Fruit fly (Drosophila melanogaster) whole organism, wandering third instar larva: Measurements from ENCODE around the gene CG33700.

Source experiments
- CG32264 ChIP-seq: fragments of 200-800 bp; sonication (Bioruptor generic); optimal IDR thresholded peaks from 2 replicates; lab custom pipeline; 2016; ENCODE audit warnings: missing biosample characterization, missing genetic modification characterization
- CG9705 ChIP-seq: fragments of 200-800 bp; sonication (Bioruptor generic); optimal IDR thresholded peaks from 2 replicates; lab custom pipeline; 2018; ENCODE audit warnings: missing biosample characterization, mild to moderate bottlenecking, missing genetic modification characterization
- CrebA ChIP-seq: fragments of 200-800 bp; sonication (Bioruptor generic); optimal IDR thresholded peaks from 2 replicates; lab custom pipeline; 2016; ENCODE audit warnings: missing biosample characterization, mild to moderate bottlenecking, missing genetic modification characterization, borderline replicate concordance
- Dfd ChIP-seq: fragments of >200 bp; optimal IDR thresholded peaks from 2 replicates; lab custom pipeline; 2017; ENCODE audit warnings: missing biosample characterization, missing genetic modification characterization
- Dif ChIP-seq: fragments of 200-275, 200-300 bp; sonication (Bioruptor generic); optimal IDR thresholded peaks from 2 replicates; lab custom pipeline; 2018; ENCODE audit warnings: missing biosample characterization, missing genetic modification characterization; ENCODE audit not compliant: partially characterized antibody
- GATAd ChIP-seq: sonication (Bioruptor generic); optimal IDR thresholded peaks from 2 replicates; lab custom pipeline; 2016; ENCODE audit warnings: missing biosample characterization, missing genetic modification characterization
- HLH106 ChIP-seq: fragments of 200-800 bp; optimal IDR thresholded peaks from 3 replicates; lab custom pipeline; 2019; ENCODE audit warnings: missing biosample characterization, mild to moderate bottlenecking, missing genetic modification characterization, moderate library complexity
- Hr78 ChIP-seq: fragments of >200 bp; optimal IDR thresholded peaks from 2 replicates; lab custom pipeline; 2017; ENCODE audit warnings: missing biosample characterization, missing genetic modification characterization
- Mio ChIP-seq: sonication (Bioruptor generic); optimal IDR thresholded peaks from 2 replicates; lab custom pipeline; 2016; ENCODE audit warnings: missing biosample characterization, missing genetic modification characterization
- Myc ChIP-seq: fragments of >200 bp; optimal IDR thresholded peaks from 2 replicates; lab custom pipeline; 2017
- N ChIP-seq: fragments of >200 bp; optimal IDR thresholded peaks from 2 replicates; lab custom pipeline; 2018; ENCODE audit warnings: missing biosample characterization, missing external identifiers, missing genetic modification characterization
- OdsH ChIP-seq: fragments of 200-800 bp; sonication (Bioruptor generic); optimal IDR thresholded peaks from 2 replicates; lab custom pipeline; 2016; ENCODE audit warnings: missing biosample characterization, mild to moderate bottlenecking, missing genetic modification characterization
- Rel ChIP-seq, 2 experiments: fragments of 200-800 bp; sonication (Bioruptor generic) in 1 of 2; optimal IDR thresholded peaks; 2 replicates in 1 of 2; 3 replicates in 1 of 2; lab custom pipeline; 2016 to 2019; ENCODE audit warnings: mild to moderate bottlenecking in 2 of 2, missing biosample characterization in 2 of 2, missing genetic modification characterization in 2 of 2, moderate library complexity in 1 of 2
- Sp1 ChIP-seq: fragments of 200-800 bp; sonication (Bioruptor generic); optimal IDR thresholded peaks from 3 replicates; lab custom pipeline; 2019; ENCODE audit warnings: missing biosample characterization, mild to moderate bottlenecking, missing genetic modification characterization, moderate library complexity
- Vsx2 ChIP-seq: fragments of 200-300, 225-300 bp; sonication (Bioruptor generic); optimal IDR thresholded peaks from 2 replicates; lab custom pipeline; 2018; ENCODE audit warnings: missing biosample characterization, missing genetic modification characterization; ENCODE audit not compliant: partially characterized antibody
- br ChIP-seq: fragments of 200-800 bp; sonication (Bioruptor generic); optimal IDR thresholded peaks from 2 replicates; lab custom pipeline; 2016; ENCODE audit warnings: missing biosample characterization, missing genetic modification characterization
- brk ChIP-seq: fragments of 200-800 bp; sonication (Bioruptor generic); optimal IDR thresholded peaks from 2 replicates; lab custom pipeline; 2016; ENCODE audit warnings: missing biosample characterization, mild to moderate bottlenecking, missing genetic modification characterization
- dl ChIP-seq, 2 experiments: fragments of 175-275, 200-275 bp in 1 of 2; fragments of 200-275 bp in 1 of 2; sonication (Bioruptor generic); optimal IDR thresholded peaks; lab custom pipeline; 2018; ENCODE audit warnings: mild to moderate bottlenecking in 2 of 2, missing biosample characterization in 2 of 2, missing genetic modification characterization in 2 of 2, moderate library complexity in 2 of 2; ENCODE audit not compliant: partially characterized antibody in 2 of 2, insufficient read depth in 1 of 2
- dmrt93B ChIP-seq: fragments of 200-800 bp; sonication (Bioruptor generic); optimal IDR thresholded peaks from 2 replicates; lab custom pipeline; 2018; ENCODE audit warnings: missing biosample characterization, mild to moderate bottlenecking, missing genetic modification characterization
- dsf ChIP-seq: sonication (Bioruptor generic); optimal IDR thresholded peaks from 2 replicates; lab custom pipeline; 2016; ENCODE audit warnings: missing biosample characterization, missing genetic modification characterization, borderline replicate concordance
- ey ChIP-seq: fragments of 200-800 bp; sonication (Bioruptor generic); optimal IDR thresholded peaks from 2 replicates; lab custom pipeline; 2016; ENCODE audit warnings: missing biosample characterization, missing genetic modification characterization
- foxo ChIP-seq, 2 experiments: fragments of 200-800 bp; sonication (Bioruptor generic); optimal IDR thresholded peaks; 2 replicates in 1 of 2; 3 replicates in 1 of 2; lab custom pipeline; 2016 to 2017; ENCODE audit warnings: missing biosample characterization in 2 of 2, missing genetic modification characterization in 2 of 2
- fru ChIP-seq: fragments of 200-800 bp; sonication (Bioruptor generic); optimal IDR thresholded peaks from 3 replicates; lab custom pipeline; 2016; ENCODE audit warnings: missing biosample characterization, mild to moderate bottlenecking, missing genetic modification characterization
- h ChIP-seq: fragments of 200-800 bp; sonication (Bioruptor generic); optimal IDR thresholded peaks from 3 replicates; lab custom pipeline; 2016; ENCODE audit warnings: missing biosample characterization, mild to moderate bottlenecking, missing genetic modification characterization
- jim ChIP-seq: fragments of 175-275, 200-325 bp; sonication (Bioruptor generic); optimal IDR thresholded peaks from 2 replicates; lab custom pipeline; 2016; ENCODE audit warnings: missing biosample characterization, mild to moderate bottlenecking, missing genetic modification characterization
- lola ChIP-seq: fragments of >200 bp; optimal IDR thresholded peaks from 2 replicates; lab custom pipeline; 2017; ENCODE audit warnings: missing biosample characterization, missing genetic modification characterization
- pan ChIP-seq: fragments of >200 bp; optimal IDR thresholded peaks from 2 replicates; lab custom pipeline; 2017
- psq ChIP-seq: fragments of 200-800 bp; sonication (Bioruptor generic); optimal IDR thresholded peaks from 3 replicates; lab custom pipeline; 2017; ENCODE audit warnings: missing biosample characterization, mild to moderate bottlenecking, missing genetic modification characterization, moderate library complexity
- sv ChIP-seq: fragments of 200-800 bp; sonication (Bioruptor generic); optimal IDR thresholded peaks from 3 replicates; lab custom pipeline; 2016; ENCODE audit warnings: missing biosample characterization, missing genetic modification characterization
- woc ChIP-seq: sonication (Bioruptor generic); optimal IDR thresholded peaks from 2 replicates; lab custom pipeline; 2016; ENCODE audit warnings: missing biosample characterization, mild to moderate bottlenecking, missing genetic modification characterization

Gene CG33700

dm6 chr3L:9548800-9549199 lies 23.5 kb upstream of the CG33700 start:
- peak; percentile 12 for TF ChIP-seq Dif
- no peak for TF ChIP-seq Mio (GFP tag; lab: Kevin White, UChicago)
- peak; percentile 42 for TF ChIP-seq Dfd (GFP tag; lab: Kevin White, UChicago)

dm6 chr3L:9547910-9548309 lies 22.6 kb upstream of the CG33700 start:
- TF ChIP-seq brk (GFP tag; lab: Kevin White, UChicago) (no peak), Mio (GFP tag; lab: Kevin White, UChicago) (no peak), fru (GFP tag; lab: Kevin White, UChicago) (no peak), sv (GFP tag; lab: Kevin White, UChicago) (no peak), OdsH (no peak), Vsx2 (GFP tag; lab: Kevin White, UChicago) (no peak), woc (GFP tag; lab: Kevin White, UChicago) (no peak), foxo (GFP tag; optimal IDR thresholded peaks at IDR 0.05; lab: Kevin White, UChicago) (no peak), N (no peak), Myc (lab: Kevin White, UChicago) (no peak), lola (GFP tag; lab: Kevin White, UChicago) (no peak), dmrt93B (GFP tag; lab: Kevin White, UChicago) (no peak), HLH106 (tag; lab: Kevin White, UChicago) (no peak)

- TF ChIP-seq CrebA (GFP tag; lab: Kevin White, UChicago) (peak; percentile 36), Rel (GFP tag; optimal IDR thresholded peaks at IDR 0.05; lab: Kevin White, UChicago) (peak; percentile 35), Rel (tag; optimal IDR thresholded peaks at IDR 0.05; lab: Kevin White, UChicago) (peak; percentile 4), brk (GFP tag; lab: Kevin White, UChicago) (peak; percentile 24), Sp1 (peak; percentile 19), h (GFP tag; lab: Kevin White, UChicago) (no peak), Dif (peak; percentile 82), HLH106 (tag; lab: Kevin White, UChicago) (no peak), Vsx2 (GFP tag; lab: Kevin White, UChicago) (peak; percentile 74), dl (GFP tag; optimal IDR thresholded peaks at IDR 0.05; lab: Kevin White, UChicago; ENCODE audit: insufficient read depth in 1 of 2, partially characterized antibody in 2 of 2) (peak; percentile 35 to 44)
- TF ChIP-seq, all 38 proteins: peak for 7
Measured at dm6 chr3L:9546875-9547324, 21.6 kb upstream of the CG33700 start, which contains the start of gene CG42673. Gene CG42673, plus strand, starts transcription at chr3L:9547220.

- TF ChIP-seq Hr78 (GFP tag; lab: Kevin White, UChicago) (no peak), brk (GFP tag; lab: Kevin White, UChicago) (no peak), br (GFP tag; lab: Kevin White, UChicago) (no peak), Rel (GFP tag; optimal IDR thresholded peaks at IDR 0.05; lab: Kevin White, UChicago) (no peak), Rel (tag; optimal IDR thresholded peaks at IDR 0.05; lab: Kevin White, UChicago) (no peak), N (no peak)
Measured at dm6 chr3L:9543899-9544298, 18.6 kb upstream of the CG33700 start, which contains the start of gene Ir67a. Gene Ir67a, minus strand, starts transcription at chr3L:9543999.

dm6 chr3L:9528835-9529234 lies 3.5 kb upstream of the CG33700 start, which contains the start of gene Or67a:
Gene Or67a, plus strand, starts transcription at chr3L:9529067.
- TF ChIP-seq dl (GFP tag; optimal IDR thresholded peaks at IDR 0.05; lab: Kevin White, UChicago; ENCODE audit: insufficient read depth in 1 of 2, partially characterized antibody in 2 of 2), result peak in 1 of 2 experiments; percentile 26
- no peak for TF ChIP-seq pan

dm6 chr3L:9513309-9513708 lies 12.0 kb downstream of the CG33700 start, which contains the start of gene CG33702:
Gene CG33702, minus strand, starts transcription at chr3L:9513409.
- no peak for TF ChIP-seq CrebA (GFP tag; lab: Kevin White, UChicago)
- no peak for TF ChIP-seq CG32264 (GFP tag; lab: Kevin White, UChicago)
- TF ChIP-seq jim (GFP tag; lab: Kevin White, UChicago), result no peak
- TF ChIP-seq, all 38 proteins: peak for 0

- TF ChIP-seq brk (GFP tag; lab: Kevin White, UChicago) (no peak), woc (GFP tag; lab: Kevin White, UChicago) (no peak), lola (GFP tag; lab: Kevin White, UChicago) (no peak), Dif (no peak), OdsH (no peak), h (GFP tag; lab: Kevin White, UChicago) (no peak), CG9705 (GFP tag; lab: Kevin White, UChicago) (no peak), CG32264 (GFP tag; lab: Kevin White, UChicago) (no peak), GATAd (GFP tag; lab: Kevin White, UChicago) (no peak), Myc (lab: Kevin White, UChicago) (no peak), psq (GFP tag; lab: Kevin White, UChicago) (no peak), dl (GFP tag; optimal IDR thresholded peaks at IDR 0.05; lab: Kevin White, UChicago; ENCODE audit: insufficient read depth in 1 of 2, partially characterized antibody in 2 of 2) (no peak), sv (GFP tag; lab: Kevin White, UChicago) (no peak), dsf (GFP tag; lab: Kevin White, UChicago) (no peak), ey (GFP tag; lab: Kevin White, UChicago) (no peak), Hr78 (GFP tag; lab: Kevin White, UChicago) (no peak)
Measured at dm6 chr3L:9512560-9512959, 12.8 kb downstream of the CG33700 start, which contains the start of gene CG33703. Gene CG33703, minus strand, starts transcription at chr3L:9512660.
